Worm (Caenorhabditis elegans) whole organism, late embryonic: ENCODE measurements around the gene srsx-13.

Source experiments
- Y22D7AL.16 ChIP-seq: sonication (generic microtip); optimal IDR thresholded peaks from 2 replicates; lab custom pipeline; 2016; ENCODE audit warnings: missing genetic modification characterization, missing compliant biosample characterization
- ahr-1 ChIP-seq: sonication (generic microtip); optimal IDR thresholded peaks from 2 replicates; lab custom pipeline; 2016; ENCODE audit warnings: missing genetic modification characterization, missing compliant biosample characterization
- ama-1 ChIP-seq: fragments of 150-350 bp; optimal IDR thresholded peaks from 2 replicates; lab custom pipeline; 2014
- ceh-30 ChIP-seq: fragments of 150-350 bp; optimal IDR thresholded peaks from 2 replicates; lab custom pipeline; 2014; ENCODE audit warnings: missing biosample characterization, missing genetic modification characterization
- ceh-9 ChIP-seq: sonication (generic microtip); optimal IDR thresholded peaks from 2 replicates; lab custom pipeline; 2016; ENCODE audit warnings: mild to moderate bottlenecking, missing genetic modification characterization, inconsistent platforms, missing compliant biosample characterization
- madf-2 ChIP-seq: sonication (generic microtip); optimal IDR thresholded peaks from 2 replicates; lab custom pipeline; 2017; ENCODE audit warnings: missing genetic modification characterization, missing compliant biosample characterization
- nhr-232 ChIP-seq: sonication (generic microtip); optimal IDR thresholded peaks from 2 replicates; lab custom pipeline; 2016; ENCODE audit warnings: missing genetic modification characterization, missing compliant biosample characterization
- pha-4 ChIP-seq: fragments of 150-350 bp; optimal IDR thresholded peaks from 2 replicates; lab custom pipeline; 2018; ENCODE audit warnings: missing biosample characterization, missing genetic modification reagents, missing genetic modification characterization
- rnt-1 ChIP-seq: sonication (generic microtip); optimal IDR thresholded peaks from 2 replicates; lab custom pipeline; 2016; ENCODE audit warnings: missing genetic modification characterization, missing compliant biosample characterization
- syd-9 ChIP-seq: sonication (generic microtip); optimal IDR thresholded peaks from 2 replicates; lab custom pipeline; 2016; ENCODE audit warnings: mild to moderate bottlenecking, missing genetic modification characterization, moderate library complexity, missing compliant biosample characterization
- unc-55 ChIP-seq: sonication (generic microtip); optimal IDR thresholded peaks from 2 replicates; lab custom pipeline; 2017; ENCODE audit warnings: missing biosample characterization, missing genetic modification reagents, missing genetic modification characterization

DNA sequence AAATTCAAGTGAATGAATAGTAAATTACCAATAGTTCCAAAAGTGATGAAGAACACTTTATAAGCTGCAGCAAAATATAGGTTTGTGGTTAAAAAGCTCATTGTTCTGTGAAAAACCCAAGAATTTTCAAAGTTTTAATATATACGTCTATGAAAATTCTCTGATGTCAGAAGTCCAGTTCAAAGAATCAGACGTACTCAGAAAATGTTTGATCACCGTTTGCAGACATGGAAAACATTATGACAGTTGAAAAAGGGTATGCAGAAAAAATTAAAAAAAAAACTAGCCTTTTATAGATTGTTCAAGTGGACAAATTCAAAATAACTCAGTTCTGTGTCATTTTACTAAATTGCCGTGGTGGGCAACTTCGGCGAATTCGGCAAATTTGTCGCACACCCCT, 8.3 kb downstream of the srsx-13 start, which contains the start of gene srsx-10:
- TF ChIP-seq ahr-1 (tag; lab: Kevin White, UChicago) (no peak), ama-1 (lab: Kevin White, UChicago) (no peak), ceh-9 (no peak), ceh-30 (tag; lab: Kevin White, UChicago) (no peak), pha-4 (tag; lab: Kevin White, UChicago) (no peak), nhr-232 (no peak), syd-9 (no peak), unc-55 (no peak), rnt-1 (tag; lab: Kevin White, UChicago) (no peak), madf-2 (tag; lab: Kevin White, UChicago) (no peak), Y22D7AL.16 (tag; lab: Kevin White, UChicago) (no peak)
